Fruit fly (Drosophila melanogaster) whole organism, embryonic: Measurements from ENCODE around the gene CG6153.

Experiments used
- Bgb ChIP-seq: fragments of 200-800 bp; sonication (Bioruptor generic); IDR thresholded peaks from 2 replicates; pipeline ENCODE4 v1.3.6; 2022; ENCODE audit warnings: missing biosample characterization, missing genetic modification characterization; ENCODE audit not compliant: partially characterized antibody
- CG10147 ChIP-seq: fragments of 200-800 bp; sonication (Bioruptor generic); optimal IDR thresholded peaks from 2 replicates; lab custom pipeline; 2019; ENCODE audit warnings: missing biosample characterization, mild to moderate bottlenecking, missing genetic modification characterization, moderate library complexity
- CG10654 ChIP-seq: fragments of 200-800 bp; sonication (Bioruptor generic); optimal IDR thresholded peaks from 2 replicates; lab custom pipeline; 2016; ENCODE audit warnings: missing biosample characterization, missing genetic modification characterization
- CG12659 ChIP-seq: fragments of 200-800 bp; sonication (Bioruptor generic); optimal IDR thresholded peaks from 3 replicates; lab custom pipeline; 2017; ENCODE audit warnings: mild to moderate bottlenecking, missing biosample characterization, missing genetic modification reagents, missing genetic modification characterization
- CG13287 ChIP-seq: fragments of 200-800 bp; sonication (Bioruptor generic); IDR thresholded peaks from 2 replicates; pipeline ENCODE4 v1.3.6; 2022; ENCODE audit warnings: missing biosample characterization, missing genetic modification characterization; ENCODE audit not compliant: partially characterized antibody
- CG2116 ChIP-seq: fragments of 200-800 bp; sonication (Bioruptor generic); optimal IDR thresholded peaks from 3 replicates; lab custom pipeline; 2018; ENCODE audit warnings: missing biosample characterization, mild to moderate bottlenecking, missing genetic modification characterization
- CG32772 ChIP-seq: fragments of 200-800 bp; sonication (Bioruptor generic); IDR thresholded peaks from 2 replicates; pipeline ENCODE4 v1.3.6; 2022; ENCODE audit warnings: missing biosample characterization, missing genetic modification characterization
- CG33213 ChIP-seq: fragments of 200-800 bp; sonication (Bioruptor generic); optimal IDR thresholded peaks from 3 replicates; lab custom pipeline; 2016; ENCODE audit warnings: missing biosample characterization, missing genetic modification characterization
- CG4617 ChIP-seq: fragments of 200-800 bp; sonication (Bioruptor generic); optimal IDR thresholded peaks from 3 replicates; lab custom pipeline; 2016; ENCODE audit warnings: missing biosample characterization, missing genetic modification characterization, borderline replicate concordance
- CG4730 ChIP-seq: fragments of 200-800 bp; sonication (Bioruptor generic); IDR thresholded peaks from 2 replicates; pipeline ENCODE4 v1.3.6; 2022; ENCODE audit warnings: missing biosample characterization, missing genetic modification characterization
- CG5953 ChIP-seq: fragments of 200-800 bp; sonication (Bioruptor generic); IDR thresholded peaks from 2 replicates; pipeline ENCODE4 v1.3.6; 2022; ENCODE audit warnings: missing biosample characterization, missing genetic modification characterization
- CG6791 ChIP-seq: fragments of 200-800 bp; sonication (Bioruptor generic); IDR thresholded peaks from 3 replicates; pipeline ENCODE4 v1.3.6; 2022; ENCODE audit warnings: missing biosample characterization, missing genetic modification characterization; ENCODE audit not compliant: partially characterized antibody
- CG9727 ChIP-seq: fragments of 200-800 bp; sonication (Bioruptor generic); optimal IDR thresholded peaks from 3 replicates; lab custom pipeline; 2017; ENCODE audit warnings: missing biosample characterization, mild to moderate bottlenecking, missing genetic modification characterization
- CHES-1-like ChIP-seq: fragments of 200-800 bp; sonication (Bioruptor generic); optimal IDR thresholded peaks from 2 replicates; lab custom pipeline; 2016; ENCODE audit warnings: missing biosample characterization, missing genetic modification characterization
- CoRest ChIP-seq: fragments of 200-800 bp; sonication (Bioruptor generic); optimal IDR thresholded peaks from 3 replicates; lab custom pipeline; 2018; ENCODE audit warnings: missing biosample characterization, mild to moderate bottlenecking, missing genetic modification characterization, moderate library complexity
- D19A ChIP-seq: fragments of 200-800 bp; optimal IDR thresholded peaks from 3 replicates; lab custom pipeline; 2019; ENCODE audit warnings: missing biosample characterization, mild to moderate bottlenecking, missing genetic modification characterization, moderate library complexity
- Dll ChIP-seq: fragments of 200-800 bp; sonication (Bioruptor generic); IDR thresholded peaks from 4 replicates; pipeline ENCODE4 v1.3.6; 2022; ENCODE audit warnings: missing biosample characterization, missing genetic modification characterization; ENCODE audit not compliant: partially characterized antibody
- Dp ChIP-seq: fragments of 200-800 bp; sonication (Bioruptor generic); optimal IDR thresholded peaks from 2 replicates; lab custom pipeline; 2018; ENCODE audit warnings: missing biosample characterization, mild to moderate bottlenecking, missing genetic modification characterization, moderate library complexity
- E2f2 ChIP-seq: fragments of 200-800 bp; sonication (Bioruptor generic); IDR thresholded peaks from 2 replicates; pipeline ENCODE4 v1.3.6; 2022; ENCODE audit warnings: missing biosample characterization, missing genetic modification characterization
- HLH54F ChIP-seq: fragments of 200-800 bp; sonication (Bioruptor generic); optimal IDR thresholded peaks from 3 replicates; lab custom pipeline; 2016; ENCODE audit warnings: missing biosample characterization, missing genetic modification characterization
- Hsf ChIP-seq: fragments of 200-800 bp; sonication (Bioruptor generic); optimal IDR thresholded peaks from 3 replicates; lab custom pipeline; 2016; ENCODE audit warnings: missing biosample characterization, missing genetic modification characterization
- Lhr ChIP-seq: fragments of 200-800 bp; sonication (Bioruptor generic); optimal IDR thresholded peaks from 3 replicates; lab custom pipeline; 2017; ENCODE audit warnings: mild to moderate bottlenecking, missing biosample characterization, missing genetic modification reagents, missing genetic modification characterization
- Lim3 ChIP-seq: fragments of 200-800 bp; sonication (Bioruptor generic); IDR thresholded peaks from 2 replicates; pipeline ENCODE4 v1.3.6; 2022; ENCODE audit warnings: missing biosample characterization, missing genetic modification characterization
- Max ChIP-seq: fragments of 200-800 bp; sonication (Bioruptor generic); optimal IDR thresholded peaks from 2 replicates; lab custom pipeline; 2016; ENCODE audit warnings: missing biosample characterization, mild to moderate bottlenecking, missing genetic modification characterization
- Myb ChIP-seq: fragments of 200-800 bp; sonication (Bioruptor generic); optimal IDR thresholded peaks from 2 replicates; lab custom pipeline; 2016; ENCODE audit warnings: missing biosample characterization, missing genetic modification characterization
- Sox100B ChIP-seq: fragments of 200-800 bp; sonication (Bioruptor generic); optimal IDR thresholded peaks from 3 replicates; lab custom pipeline; 2018; ENCODE audit warnings: missing biosample characterization, mild to moderate bottlenecking, missing genetic modification characterization
- Sox102F ChIP-seq: fragments of 200-800 bp; sonication (Bioruptor generic); optimal IDR thresholded peaks from 2 replicates; lab custom pipeline; 2018; ENCODE audit warnings: missing biosample characterization, mild to moderate bottlenecking, missing genetic modification characterization, moderate library complexity
- Sry-δ ChIP-seq: fragments of 200-800 bp; sonication (Bioruptor generic); optimal IDR thresholded peaks from 2 replicates; lab custom pipeline; 2016; ENCODE audit warnings: missing biosample characterization, missing genetic modification characterization
- Tbp ChIP-seq: fragments of >200 bp; optimal IDR thresholded peaks from 2 replicates; lab custom pipeline; 2018; ENCODE audit warnings: missing biosample characterization, missing genetic modification characterization
- bigmax ChIP-seq: fragments of 200-800 bp; sonication (Bioruptor generic); optimal IDR thresholded peaks from 2 replicates; lab custom pipeline; 2018; ENCODE audit warnings: missing biosample characterization, mild to moderate bottlenecking, missing genetic modification characterization
- caup ChIP-seq: fragments of 200-800 bp; sonication (Bioruptor generic); optimal IDR thresholded peaks from 3 replicates; lab custom pipeline; 2017; ENCODE audit warnings: missing biosample characterization, mild to moderate bottlenecking, missing genetic modification characterization, moderate library complexity; ENCODE audit not compliant: severe bottlenecking
- cg ChIP-seq: fragments of 200-800 bp; sonication (Bioruptor generic); optimal IDR thresholded peaks from 3 replicates; lab custom pipeline; 2019; ENCODE audit warnings: missing biosample characterization, mild to moderate bottlenecking, missing genetic modification characterization, moderate library complexity
- chinmo ChIP-seq: fragments of 200-800 bp; sonication (Bioruptor generic); IDR thresholded peaks from 4 replicates; pipeline ENCODE4 v1.3.6; 2022; ENCODE audit warnings: missing biosample characterization, missing genetic modification characterization; ENCODE audit not compliant: partially characterized antibody
- ci ChIP-seq: fragments of 200-800 bp; sonication (Bioruptor generic); IDR thresholded peaks from 3 replicates; pipeline ENCODE4 v1.3.6; 2022; ENCODE audit warnings: missing biosample characterization, missing genetic modification characterization
- dm ChIP-seq: fragments of 200-800 bp; sonication (Bioruptor generic); optimal IDR thresholded peaks from 3 replicates; lab custom pipeline; 2016; ENCODE audit warnings: missing biosample characterization, missing genetic modification characterization
- grau ChIP-seq: fragments of 200-800 bp; optimal IDR thresholded peaks from 3 replicates; lab custom pipeline; 2019; ENCODE audit warnings: missing biosample characterization, mild to moderate bottlenecking, missing genetic modification characterization, moderate library complexity
- kah ChIP-seq: fragments of 200-800 bp; sonication (Bioruptor generic); optimal IDR thresholded peaks from 2 replicates; lab custom pipeline; 2018; ENCODE audit warnings: missing biosample characterization, mild to moderate bottlenecking, missing genetic modification characterization
- klu ChIP-seq: fragments of 200-800 bp; sonication (Bioruptor generic); IDR thresholded peaks from 2 replicates; pipeline ENCODE4 v1.3.6; 2022; ENCODE audit warnings: missing biosample characterization, missing genetic modification characterization
- knrl ChIP-seq: fragments of 200-800 bp; sonication (Bioruptor generic); IDR thresholded peaks from 3 replicates; pipeline ENCODE4 v1.3.6; 2022; ENCODE audit warnings: missing biosample characterization, missing genetic modification characterization; ENCODE audit not compliant: partially characterized antibody
- lilli ChIP-seq: fragments of 200-800 bp; sonication (Bioruptor generic); optimal IDR thresholded peaks from 3 replicates; lab custom pipeline; 2016; ENCODE audit warnings: missing biosample characterization, missing genetic modification characterization
- lmd ChIP-seq: fragments of 200-800 bp; sonication (Bioruptor generic); IDR thresholded peaks from 2 replicates; pipeline ENCODE4 v1.3.6; 2022; ENCODE audit warnings: missing biosample characterization, missing genetic modification characterization
- oc ChIP-seq: fragments of 200-800 bp; sonication (Bioruptor generic); optimal IDR thresholded peaks from 2 replicates; lab custom pipeline; 2018; ENCODE audit warnings: missing biosample characterization, mild to moderate bottlenecking, missing genetic modification characterization, moderate library complexity
- prd ChIP-seq, 3 experiments: fragments of >200 bp in 2 of 3; fragments of 200-800 bp in 1 of 3; sonication (Bioruptor generic) in 1 of 3; optimal IDR thresholded peaks in 2 of 3; IDR thresholded peaks in 1 of 3; 2 replicates in 2 of 3; 3 replicates in 1 of 3; pipeline versions ENCODE4 v1.3.6 to Lab custom; 2017 to 2022; ENCODE audit warnings: missing biosample characterization in 1 of 3, missing genetic modification characterization in 1 of 3
- ro ChIP-seq: fragments of 200-800 bp; sonication (Bioruptor generic); IDR thresholded peaks from 2 replicates; pipeline ENCODE4 v1.3.6; 2022; ENCODE audit warnings: missing biosample characterization, missing genetic modification characterization
- ssp ChIP-seq: fragments of 200-800 bp; sonication (Bioruptor generic); IDR thresholded peaks from 2 replicates; pipeline ENCODE4 v1.3.6; 2022; ENCODE audit warnings: missing biosample characterization, missing genetic modification characterization
- stwl ChIP-seq: fragments of 200-800 bp; sonication (Bioruptor generic); optimal IDR thresholded peaks from 3 replicates; lab custom pipeline; 2018; ENCODE audit warnings: missing biosample characterization, mild to moderate bottlenecking, missing genetic modification characterization, moderate library complexity
- vfl ChIP-seq: fragments of 200-800 bp; sonication (Bioruptor generic); optimal IDR thresholded peaks from 2 replicates; lab custom pipeline; 2016; ENCODE audit warnings: missing biosample characterization, missing genetic modification characterization
- vvl ChIP-seq: fragments of 200-800 bp; sonication (Bioruptor generic); IDR thresholded peaks from 2 replicates; pipeline ENCODE4 v1.3.6; 2022; ENCODE audit warnings: missing biosample characterization, missing genetic modification characterization

Gene CG6153

dm6 chr2L:12692343-12693079 lies at the start of gene CG6153, which contains the start of gene CCT4 (continued):
- TF ChIP-seq Lhr (GFP tag; lab: Kevin White, UChicago) (peak; percentile 21), CG6791 (0 out of 3 replicates have a peak, but pooled peaks have one; percentile 47), Dp (peak; percentile 58), chinmo (GFP tag; lab: Robert Waterston, UW) (0 out of 4 replicates have a peak, but pooled peaks have one; percentile 61), CG10147 (GFP tag; lab: Kevin White, UChicago) (no peak), vvl (GFP tag; lab: Robert Waterston, UW) (peak; percentile 22; the same call in 1 of the 2 replicates), Sox100B (GFP tag; lab: Kevin White, UChicago) (no peak), CG2116 (GFP tag; lab: Kevin White, UChicago) (peak; percentile 57), dm (GFP tag; lab: Kevin White, UChicago) (peak; percentile 87), cg (GFP tag; lab: Kevin White, UChicago) (no peak), Sox102F (GFP tag; lab: Kevin White, UChicago) (no peak), CoRest (tag; lab: Kevin White, UChicago) (no peak), vfl (GFP tag; lab: Kevin White, UChicago) (no peak), CG9727 (GFP tag; lab: Kevin White, UChicago) (no peak), CG32772 (GFP tag; lab: Robert Waterston, UW) (no peak), caup (GFP tag; lab: Kevin White, UChicago) (no peak), CG12659 (peak; percentile 40), CG13287 (GFP tag; lab: Robert Waterston, UW) (peak; percentile 60), Hsf (GFP tag; lab: Kevin White, UChicago) (no peak), Max (GFP tag; lab: Kevin White, UChicago) (peak; percentile 24), Tbp (GFP tag; lab: Kevin White, UChicago) (peak; percentile 6), CG33213 (GFP tag; lab: Kevin White, UChicago) (peak; percentile 12), D19A (tag; lab: Kevin White, UChicago) (peak; percentile 57), bigmax (no peak), ci (GFP tag; lab: Robert Waterston, UW) (no peak), grau (tag; lab: Kevin White, UChicago) (no peak), knrl (peak; percentile 48), CG4617 (GFP tag; lab: Kevin White, UChicago) (peak; percentile 80), HLH54F (GFP tag; lab: Kevin White, UChicago) (no peak), CHES-1-like (peak; percentile 4), Bgb (peak; percentile 37), ro (GFP tag; lab: Robert Waterston, UW) (no peak), CG5953 (GFP tag; lab: Robert Waterston, UW) (no peak), Lim3 (GFP tag; lab: Robert Waterston, UW) (no peak), lilli (GFP tag; lab: Kevin White, UChicago) (no peak), ssp (GFP tag; lab: Robert Waterston, UW) (no peak), CG10654 (GFP tag; lab: Kevin White, UChicago) (no peak), prd (optimal IDR thresholded peaks at IDR 0.05; lab: Kevin White, UChicago) (no peak), prd (GFP tag; IDR thresholded peaks at IDR 0.05; lab: Robert Waterston, UW) (no peak), kah (GFP tag; lab: Kevin White, UChicago) (peak; percentile 58), E2f2 (GFP tag; lab: Robert Waterston, UW) (peak; percentile 68), Dll (peak; percentile 46; the same call in 1 of the 4 replicates), oc (tag; lab: Kevin White, UChicago) (no peak), klu (GFP tag; lab: Robert Waterston, UW) (no peak), Myb (peak; percentile 43), lmd (GFP tag; lab: Robert Waterston, UW) (no peak), stwl (tag; lab: Kevin White, UChicago) (peak; percentile 71), CG4730 (GFP tag; lab: Robert Waterston, UW) (no peak), Sry-δ (GFP tag; lab: Kevin White, UChicago) (peak; percentile 44)
